Worm (Caenorhabditis elegans) whole organism, young adult: ENCODE data around the gene rpn-2.
A peak's percentile ranks its signal among the peaks of the same experiment; 100 is the strongest.

Experiments
- B0261.1 ChIP-seq: sonication (generic microtip); optimal IDR thresholded peaks from 2 replicates; lab custom pipeline; 2016; ENCODE audit warnings: mild to moderate bottlenecking, missing genetic modification characterization, moderate library complexity, missing compliant biosample characterization
- F37B4.10 ChIP-seq: fragments of 200-800 bp; sonication (Bioruptor generic); IDR thresholded peaks from 2 replicates; pipeline ENCODE4 v1.3.6; 2022; ENCODE audit warnings: missing genetic modification characterization, missing compliant biosample characterization
- F57A8.1 ChIP-seq: fragments of 200-800 bp; sonication (Bioruptor generic); optimal IDR thresholded peaks from 2 replicates; lab custom pipeline; 2018; ENCODE audit warnings: mild to moderate bottlenecking, missing genetic modification characterization, moderate library complexity, missing compliant biosample characterization
- F57C9.4 ChIP-seq: sonication (generic microtip); optimal IDR thresholded peaks from 2 replicates; lab custom pipeline; 2017; ENCODE audit warnings: mild to moderate bottlenecking, missing genetic modification characterization, missing compliant biosample characterization
- K11D2.4 ChIP-seq: fragments of 200-800 bp; sonication (Bioruptor generic); IDR thresholded peaks from 2 replicates; pipeline ENCODE4 v1.3.6; 2022; ENCODE audit warnings: missing genetic modification reagents, missing genetic modification characterization, missing compliant biosample characterization
- Y53G8AR.9 ChIP-seq: fragments of 200-800 bp; sonication (Bioruptor generic); conservative IDR thresholded peaks from 2 replicates; pipeline ENCODE4 v1.3.6; 2022; ENCODE audit warnings: missing genetic modification reagents, missing genetic modification characterization, missing compliant biosample characterization
- Y67H2A.10 ChIP-seq: fragments of 200-800 bp; sonication (Bioruptor generic); conservative IDR thresholded peaks from 2 replicates; pipeline ENCODE4 v1.3.6; 2022; ENCODE audit warnings: missing genetic modification reagents, missing genetic modification characterization, missing compliant biosample characterization
- ZK185.1 ChIP-seq: sonication (generic microtip); optimal IDR thresholded peaks from 2 replicates; lab custom pipeline; 2016; ENCODE audit warnings: mild to moderate bottlenecking, missing genetic modification characterization, missing compliant biosample characterization; ENCODE audit not compliant: poor library complexity, severe bottlenecking
- attf-5 ChIP-seq: fragments of 200-800 bp; sonication (Bioruptor generic); optimal IDR thresholded peaks from 2 replicates; lab custom pipeline; 2018; ENCODE audit warnings: mild to moderate bottlenecking, missing genetic modification characterization, missing compliant biosample characterization
- bed-2 ChIP-seq: fragments of 200-800 bp; sonication (Bioruptor generic); IDR thresholded peaks from 2 replicates; pipeline ENCODE4 v1.3.6; 2022; ENCODE audit warnings: missing genetic modification reagents, missing genetic modification characterization, missing compliant biosample characterization
- ccch-3 ChIP-seq: fragments of 200-800 bp; sonication (Bioruptor generic); optimal IDR thresholded peaks from 2 replicates; lab custom pipeline; 2018; ENCODE audit warnings: mild to moderate bottlenecking, missing genetic modification characterization, missing compliant biosample characterization
- cebp-2 ChIP-seq: fragments of 200-800 bp; sonication (Bioruptor generic); IDR thresholded peaks from 2 replicates; pipeline ENCODE4 v1.3.6; 2022; ENCODE audit warnings: missing genetic modification characterization, missing compliant biosample characterization
- ceh-100 ChIP-seq: fragments of 200-800 bp; sonication (Bioruptor generic); IDR thresholded peaks from 2 replicates; pipeline ENCODE4 v1.3.6; 2022; ENCODE audit warnings: missing genetic modification reagents, missing genetic modification characterization, missing compliant biosample characterization
- ceh-58 ChIP-seq: fragments of 200-800 bp; sonication (Bioruptor generic); IDR thresholded peaks from 2 replicates; pipeline ENCODE4 v1.3.6; 2022; ENCODE audit warnings: missing genetic modification characterization, missing compliant biosample characterization
- ceh-79 ChIP-seq: sonication (generic microtip); optimal IDR thresholded peaks from 2 replicates; lab custom pipeline; 2017; ENCODE audit warnings: mild to moderate bottlenecking, missing genetic modification characterization, missing compliant biosample characterization
- ceh-91 ChIP-seq: fragments of 200-800 bp; sonication (Bioruptor generic); IDR thresholded peaks from 2 replicates; pipeline ENCODE4 v1.3.6; 2022; ENCODE audit warnings: missing genetic modification reagents, missing genetic modification characterization, missing compliant biosample characterization
- efl-1 ChIP-seq: fragments of 150-350 bp; optimal IDR thresholded peaks from 2 replicates; lab custom pipeline; 2014; ENCODE audit warnings: missing biosample characterization, missing genetic modification reagents, missing genetic modification characterization
- egrh-3 ChIP-seq: fragments of 200-800 bp; sonication (Bioruptor generic); IDR thresholded peaks from 2 replicates; pipeline ENCODE4 v1.3.6; 2022; ENCODE audit warnings: missing genetic modification reagents, missing genetic modification characterization, missing compliant biosample characterization
- ets-4 ChIP-seq: fragments of 200-800 bp; sonication (Bioruptor generic); optimal IDR thresholded peaks from 2 replicates; lab custom pipeline; 2018; ENCODE audit warnings: mild to moderate bottlenecking, missing genetic modification characterization, missing compliant biosample characterization
- fkh-3 ChIP-seq: sonication (generic microtip); optimal IDR thresholded peaks from 2 replicates; lab custom pipeline; 2016; ENCODE audit warnings: mild to moderate bottlenecking, missing genetic modification characterization, missing compliant biosample characterization
- gei-17 ChIP-seq: fragments of 200-800 bp; sonication (Bioruptor generic); optimal IDR thresholded peaks from 2 replicates; lab custom pipeline; 2018; ENCODE audit warnings: mild to moderate bottlenecking, missing genetic modification characterization, missing compliant biosample characterization
- him-1 ChIP-seq: sonication (generic microtip); optimal IDR thresholded peaks from 2 replicates; lab custom pipeline; 2016; ENCODE audit warnings: missing genotype, missing genetic modification reagents, missing genetic modification characterization, missing compliant biosample characterization
- hmg-1.2 ChIP-seq: fragments of 200-800 bp; sonication (Bioruptor generic); IDR thresholded peaks from 2 replicates; pipeline ENCODE4 v1.3.6; 2022; ENCODE audit warnings: missing genetic modification reagents, missing genetic modification characterization, missing compliant biosample characterization
- hmg-20 ChIP-seq: fragments of 200-800 bp; sonication (Bioruptor generic); IDR thresholded peaks from 2 replicates; pipeline ENCODE4 v1.3.6; 2022; ENCODE audit warnings: missing genetic modification reagents, missing genetic modification characterization, missing compliant biosample characterization
- hrde-1 ChIP-seq: sonication (generic microtip); optimal IDR thresholded peaks from 2 replicates; lab custom pipeline; 2016; ENCODE audit warnings: missing genetic modification characterization, mild to moderate bottlenecking, missing compliant biosample characterization, moderate library complexity, missing genotype, missing genetic modification reagents, borderline replicate concordance
- lag-1 ChIP-seq: fragments of 200-800 bp; sonication (Bioruptor generic); IDR thresholded peaks from 2 replicates; pipeline ENCODE4 v1.3.6; 2022; ENCODE audit warnings: missing genetic modification reagents, missing genetic modification characterization, missing compliant biosample characterization
- let-607 ChIP-seq, 2 experiments: fragments of 200-800 bp in 1 of 2; sonication (Bioruptor generic) in 1 of 2; sonication (generic microtip) in 1 of 2; optimal IDR thresholded peaks; 2 replicates each; lab custom pipeline; 2016 to 2018; ENCODE audit warnings: mild to moderate bottlenecking in 2 of 2, missing compliant biosample characterization in 2 of 2, missing genetic modification characterization in 2 of 2, moderate library complexity in 2 of 2, missing genotype in 1 of 2
- lin-35 ChIP-seq, 3 experiments: fragments of 150-350 bp in 2 of 3; sonication (generic microtip) in 1 of 3; optimal IDR thresholded peaks; 2 replicates each; lab custom pipeline; 2014 to 2018; ENCODE audit warnings: missing biosample characterization in 3 of 3, missing genetic modification characterization in 3 of 3, missing genetic modification reagents in 3 of 3
- lin-40 ChIP-seq: sonication (generic microtip); optimal IDR thresholded peaks from 2 replicates; lab custom pipeline; 2016; ENCODE audit warnings: missing genetic modification characterization, mild to moderate bottlenecking, missing compliant biosample characterization, missing genotype, missing genetic modification reagents
- lin-54 ChIP-seq: fragments of 200-800 bp; sonication (Bioruptor generic); optimal IDR thresholded peaks from 2 replicates; lab custom pipeline; 2018; ENCODE audit warnings: mild to moderate bottlenecking, missing genetic modification characterization, missing compliant biosample characterization
- madf-3 ChIP-seq: fragments of 200-800 bp; sonication (Bioruptor generic); IDR thresholded peaks from 2 replicates; pipeline ENCODE4 v1.3.6; 2022; ENCODE audit warnings: missing genetic modification reagents, missing genetic modification characterization, missing compliant biosample characterization
- madf-6 ChIP-seq: fragments of 200-800 bp; sonication (Bioruptor generic); IDR thresholded peaks from 2 replicates; pipeline ENCODE4 v1.3.6; 2022; ENCODE audit warnings: missing genetic modification reagents, missing genetic modification characterization, missing compliant biosample characterization
- mel-28 ChIP-seq: sonication (generic microtip); optimal IDR thresholded peaks from 2 replicates; lab custom pipeline; 2016; ENCODE audit warnings: borderline replicate concordance, mild to moderate bottlenecking, missing genetic modification characterization, missing compliant biosample characterization
- mxl-1 ChIP-seq: sonication (generic microtip); optimal IDR thresholded peaks from 2 replicates; lab custom pipeline; 2016; ENCODE audit warnings: missing genetic modification characterization, missing compliant biosample characterization
- nfya-2 ChIP-seq: fragments of 200-800 bp; sonication (Bioruptor generic); IDR thresholded peaks from 2 replicates; pipeline ENCODE4 v1.3.6; 2022; ENCODE audit warnings: missing genetic modification reagents, missing genetic modification characterization, missing compliant biosample characterization
- nfyb-1 ChIP-seq: fragments of 200-800 bp; sonication (Bioruptor generic); IDR thresholded peaks from 2 replicates; pipeline ENCODE4 v1.3.6; 2022; ENCODE audit warnings: missing genetic modification reagents, missing genetic modification characterization, missing compliant biosample characterization
- nhr-90 ChIP-seq: sonication (generic microtip); optimal IDR thresholded peaks from 2 replicates; lab custom pipeline; 2016; ENCODE audit warnings: missing genotype, mild to moderate bottlenecking, missing genetic modification characterization, missing compliant biosample characterization
- rec-8 ChIP-seq, 2 experiments: sonication (generic microtip); optimal IDR thresholded peaks; 2 replicates each; lab custom pipeline; 2016; ENCODE audit warnings: mild to moderate bottlenecking in 2 of 2, missing genetic modification characterization in 2 of 2, missing genetic modification reagents in 2 of 2, missing genotype in 2 of 2, missing biosample characterization in 1 of 2, missing compliant biosample characterization in 1 of 2, moderate library complexity in 1 of 2
- rpc-1 ChIP-seq, 2 experiments: fragments of 150-350 bp in 1 of 2; sonication (generic microtip) in 1 of 2; optimal IDR thresholded peaks; 2 replicates each; lab custom pipeline; 2014 to 2018; ENCODE audit warnings: missing biosample characterization in 1 of 2, missing genetic modification characterization in 1 of 2, missing genetic modification reagents in 1 of 2, missing genotype in 1 of 2
- sdz-38 ChIP-seq: sonication (generic microtip); optimal IDR thresholded peaks from 2 replicates; lab custom pipeline; 2016; ENCODE audit warnings: missing genotype, missing genetic modification characterization, missing compliant biosample characterization
- snpc-1.3 ChIP-seq: sonication (generic microtip); optimal IDR thresholded peaks from 2 replicates; lab custom pipeline; 2017; ENCODE audit warnings: missing genetic modification characterization, mild to moderate bottlenecking, missing compliant biosample characterization, antibody characterized with exemption, moderate library complexity, missing genotype, missing genetic modification reagents; ENCODE audit not compliant: insufficient read depth
- snpc-3.4 ChIP-seq: sonication (generic microtip); optimal IDR thresholded peaks from 2 replicates; lab custom pipeline; 2017; ENCODE audit warnings: missing genetic modification characterization, mild to moderate bottlenecking, missing compliant biosample characterization, antibody characterized with exemption, moderate library complexity, missing genotype, missing genetic modification reagents
- tbx-9 ChIP-seq: sonication (generic microtip); optimal IDR thresholded peaks from 2 replicates; lab custom pipeline; 2016; ENCODE audit warnings: borderline replicate concordance, missing genetic modification characterization, inconsistent platforms, missing compliant biosample characterization
- unc-130 ChIP-seq: sonication (generic microtip); optimal IDR thresholded peaks from 2 replicates; lab custom pipeline; 2016; ENCODE audit warnings: missing genetic modification reagents, missing genetic modification characterization, missing compliant biosample characterization
- unc-62 ChIP-seq: fragments of 150-350 bp; optimal IDR thresholded peaks from 2 replicates; lab custom pipeline; 2014; ENCODE audit warnings: missing biosample characterization, missing genetic modification reagents, missing genetic modification characterization
- zim-3 ChIP-seq: sonication (generic microtip); optimal IDR thresholded peaks from 2 replicates; lab custom pipeline; 2017; ENCODE audit warnings: mild to moderate bottlenecking, missing genetic modification characterization, moderate library complexity, missing compliant biosample characterization
- ztf-18 ChIP-seq: sonication (generic microtip); optimal IDR thresholded peaks from 2 replicates; lab custom pipeline; 2016; ENCODE audit warnings: missing genotype, mild to moderate bottlenecking, missing genetic modification characterization, missing compliant biosample characterization
- ztf-6 ChIP-seq: fragments of 200-800 bp; sonication (Bioruptor generic); IDR thresholded peaks from 2 replicates; pipeline ENCODE4 v1.3.6; 2022; ENCODE audit warnings: missing genetic modification reagents, missing genetic modification characterization, missing compliant biosample characterization

Gene rpn-2

DNA sequence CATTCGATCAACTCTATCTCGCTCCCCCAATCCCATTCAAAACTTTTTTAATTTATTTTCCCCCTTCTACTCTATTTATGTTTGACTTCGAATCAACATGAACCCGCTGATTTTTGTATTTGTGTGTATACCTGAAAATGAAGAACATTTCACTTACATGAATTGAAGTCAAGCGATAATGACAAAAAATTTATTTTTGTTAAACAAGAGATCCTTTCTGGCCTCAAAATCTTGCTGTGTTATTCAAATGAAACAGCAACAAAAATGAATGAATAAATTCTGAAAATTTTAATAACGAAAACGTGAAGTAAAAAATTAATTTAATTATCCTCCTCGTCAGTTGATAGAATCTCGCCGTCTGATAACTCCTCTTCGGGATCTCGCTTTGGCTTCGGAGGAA, 3.5 kb downstream of the rpn-2 start (continued):
- 0 out of 2 replicates have a peak, but pooled peaks have one; percentile 29 for TF ChIP-seq ceh-58 (GFP tag; lab: Robert Waterston, UW)
- TF ChIP-seq madf-6 = peak; percentile 50
- peak; percentile 48 for TF ChIP-seq unc-130 (GFP tag; lab: Kevin White, UChicago)
- TF ChIP-seq hmg-1.2 = peak; percentile 34
- TF ChIP-seq lag-1 (GFP tag; lab: Robert Waterston, UW) = no peak
- no peak for TF ChIP-seq ZK185.1 (tag; lab: Kevin White, UChicago)
- TF ChIP-seq Y67H2A.10 (GFP tag; lab: Robert Waterston, UW) = no peak
- peak; percentile 46 for TF ChIP-seq lin-54
- no peak for TF ChIP-seq B0261.1 (tag; lab: Kevin White, UChicago)
- TF ChIP-seq hrde-1 (tag; lab: Kevin White, UChicago) = peak; percentile 93
- no peak for TF ChIP-seq lin-35 (GFP tag; optimal IDR thresholded peaks at IDR 0.05; lab: Kevin White, UChicago)
- peak; percentile 19 for TF ChIP-seq snpc-3.4
- peak; percentile 12 for TF ChIP-seq ztf-18 (tag; lab: Kevin White, UChicago)
- no peak for TF ChIP-seq gei-17
- no peak for TF ChIP-seq ceh-79 (tag; lab: Kevin White, UChicago)
- no peak; the same call in 1 of the 2 replicates for TF ChIP-seq ceh-100
- no peak for TF ChIP-seq ets-4 (GFP tag; lab: Kevin White, UChicago)
- no peak for TF ChIP-seq snpc-1.3 (tag; lab: Kevin White, UChicago)
- no peak for TF ChIP-seq F57A8.1 (GFP tag; lab: Kevin White, UChicago)
- TF ChIP-seq bed-2 (GFP tag; lab: Robert Waterston, UW) = no peak
- TF ChIP-seq Y53G8AR.9 (GFP tag; lab: Robert Waterston, UW) = peak; percentile 66; the same call in 1 of the 2 replicates
- TF ChIP-seq F37B4.10 = no peak
- no peak for TF ChIP-seq ztf-6
- no peak for TF ChIP-seq mxl-1 (tag; lab: Kevin White, UChicago)
- no peak for TF ChIP-seq K11D2.4 (GFP tag; lab: Robert Waterston, UW)
- no peak for TF ChIP-seq unc-62 (GFP tag; lab: Kevin White, UChicago)
- TF ChIP-seq tbx-9 (tag; lab: Kevin White, UChicago) = no peak
- peak; percentile 9 for TF ChIP-seq efl-1 (GFP tag; lab: Kevin White, UChicago)
- TF ChIP-seq cebp-2 (GFP tag; lab: Robert Waterston, UW) = no peak
- TF ChIP-seq nfyb-1 (GFP tag; lab: Robert Waterston, UW) = no peak
- no peak for TF ChIP-seq nfya-2
- TF ChIP-seq madf-3 (GFP tag; lab: Robert Waterston, UW) = no peak
- TF ChIP-seq egrh-3 (GFP tag; lab: Robert Waterston, UW) = no peak
- no peak for TF ChIP-seq rpc-1 (optimal IDR thresholded peaks at IDR 0.05; lab: Kevin White, UChicago)
- no peak for TF ChIP-seq rpc-1 (tag; optimal IDR thresholded peaks at IDR 0.05; lab: Kevin White, UChicago)
- no peak for TF ChIP-seq nhr-90
- TF ChIP-seq lin-40 = no peak
- no peak for TF ChIP-seq ccch-3 (GFP tag; lab: Kevin White, UChicago)
- TF ChIP-seq F57C9.4 (tag; lab: Kevin White, UChicago) = no peak
- TF ChIP-seq mel-28 (tag; lab: Kevin White, UChicago) = no peak
- TF ChIP-seq rec-8 (tag; optimal IDR thresholded peaks at IDR 0.05; lab: Kevin White, UChicago) = no peak
- TF ChIP-seq ceh-91 (GFP tag; lab: Robert Waterston, UW) = 0 out of 2 replicates have a peak, but pooled peaks have one; percentile 14
- TF ChIP-seq attf-5 (GFP tag; lab: Kevin White, UChicago) = no peak
- TF ChIP-seq him-1 (tag; lab: Kevin White, UChicago) = peak; percentile 72
- TF ChIP-seq let-607 (tag; optimal IDR thresholded peaks at IDR 0.05; lab: Kevin White, UChicago) = no peak
- TF ChIP-seq fkh-3 (tag; lab: Kevin White, UChicago) = no peak
- TF ChIP-seq sdz-38 (tag; lab: Kevin White, UChicago) = no peak
- TF ChIP-seq zim-3 (tag; lab: Kevin White, UChicago) = no peak
- no peak for TF ChIP-seq hmg-20
